Worm (Caenorhabditis elegans) whole organism, L1 larva: Measurements from ENCODE around the gene srd-30.

Source experiments
- F16B12.6 ChIP-seq: fragments of 150-350 bp; optimal IDR thresholded peaks from 2 replicates; lab custom pipeline; 2014; ENCODE audit warnings: missing biosample characterization, missing genetic modification characterization
- elt-3 ChIP-seq, 6 experiments: fragments of 150-350 bp in 1 of 6; sonication (generic microtip); optimal IDR thresholded peaks; 2 replicates each; lab custom pipeline; 2017 to 2018; ENCODE audit warnings: missing biosample characterization in 6 of 6, missing genetic modification characterization in 6 of 6, inconsistent platforms in 1 of 6
- fkh-10 ChIP-seq: sonication (generic microtip); optimal IDR thresholded peaks from 2 replicates; lab custom pipeline; 2017; ENCODE audit warnings: missing biosample characterization, missing genetic modification reagents, missing genetic modification characterization
- lin-39 ChIP-seq: fragments of 150-350 bp; optimal IDR thresholded peaks from 2 replicates; lab custom pipeline; 2014; ENCODE audit warnings: missing biosample characterization, missing genetic modification reagents, missing genetic modification characterization
- nhr-12 ChIP-seq: sonication (generic microtip); optimal IDR thresholded peaks from 2 replicates; lab custom pipeline; 2017; ENCODE audit warnings: missing biosample characterization, missing genetic modification characterization
- nhr-77 ChIP-seq: fragments of 150-350 bp; optimal IDR thresholded peaks from 2 replicates; lab custom pipeline; 2014; ENCODE audit warnings: missing biosample characterization, missing genetic modification characterization
- nhr-90 ChIP-seq: sonication (generic microtip); optimal IDR thresholded peaks from 2 replicates; lab custom pipeline; 2016; ENCODE audit warnings: mild to moderate bottlenecking, missing genetic modification characterization, missing compliant biosample characterization; ENCODE audit not compliant: poor library complexity
- pqm-1 ChIP-seq: sonication (generic microtip); optimal IDR thresholded peaks from 3 replicates; lab custom pipeline; 2017; ENCODE audit warnings: missing biosample characterization, missing genetic modification characterization
- unc-130 ChIP-seq: fragments of 150-350 bp; optimal IDR thresholded peaks from 2 replicates; lab custom pipeline; 2017; ENCODE audit warnings: missing biosample characterization, missing genetic modification characterization, inconsistent platforms
- unc-30 ChIP-seq: sonication (generic microtip); optimal IDR thresholded peaks from 2 replicates; lab custom pipeline; 2017; ENCODE audit warnings: missing biosample characterization, missing genetic modification characterization

DNA sequence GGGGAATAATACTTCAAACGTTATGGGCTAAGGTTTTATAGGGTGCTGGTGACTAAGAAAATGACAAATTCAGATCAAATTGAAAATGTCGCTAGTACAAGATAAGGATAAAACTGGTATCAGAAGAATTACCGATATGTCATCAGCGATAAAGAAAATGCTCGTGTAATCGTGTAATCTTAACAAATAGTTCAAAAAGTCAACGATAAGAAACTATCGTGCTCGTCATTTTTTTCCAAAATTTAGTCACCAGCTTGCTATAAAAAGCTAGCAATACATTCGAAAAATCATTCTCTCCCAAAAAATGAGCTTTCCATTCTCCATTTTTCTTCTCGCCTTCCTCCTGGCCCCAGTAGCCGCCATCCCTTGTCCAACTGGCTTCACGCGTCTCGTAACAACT lies 8.2 kb downstream of the srd-30 start, which contains the start of gene clec-45:
- no peak for TF ChIP-seq nhr-12 (tag; lab: Kevin White, UChicago)
- TF ChIP-seq elt-3 (tag; optimal IDR thresholded peaks at IDR 0.05; lab: Kevin White, UChicago): no peak
- no peak for TF ChIP-seq nhr-90 (tag; lab: Kevin White, UChicago)
- no peak for TF ChIP-seq pqm-1 (tag; lab: Kevin White, UChicago)
- TF ChIP-seq lin-39 (tag; lab: Kevin White, UChicago): no peak
- TF ChIP-seq nhr-77 (tag; lab: Kevin White, UChicago): no peak
- TF ChIP-seq unc-130 (tag; lab: Kevin White, UChicago): no peak
- TF ChIP-seq fkh-10 (GFP tag; lab: Kevin White, UChicago): no peak
- TF ChIP-seq F16B12.6 (tag; lab: Kevin White, UChicago): no peak
- no peak for TF ChIP-seq unc-30 (tag; lab: Kevin White, UChicago)
